Fruit fly (Drosophila melanogaster) whole organism: ENCODE measurements around the gene Or83a.
A peak's percentile ranks its signal among the peaks of the same experiment; 100 is the strongest.

Experiments used
- Dll ChIP-seq: fragments of >200 bp; optimal IDR thresholded peaks from 2 replicates; lab custom pipeline; 2017
- EcR ChIP-seq, 2 experiments: fragments of >200 bp; optimal IDR thresholded peaks; 2 replicates each; lab custom pipeline; 2017; ENCODE audit warnings: missing biosample characterization in 2 of 2, missing genetic modification characterization in 2 of 2, missing genetic modification reagents in 2 of 2
- psq ChIP-seq: fragments of >200 bp; optimal IDR thresholded peaks from 2 replicates; lab custom pipeline; 2017
- usp ChIP-seq: fragments of >200 bp; optimal IDR thresholded peaks from 2 replicates; lab custom pipeline; 2017; ENCODE audit warnings: missing biosample characterization, missing genetic modification characterization, mixed read lengths

DNA sequence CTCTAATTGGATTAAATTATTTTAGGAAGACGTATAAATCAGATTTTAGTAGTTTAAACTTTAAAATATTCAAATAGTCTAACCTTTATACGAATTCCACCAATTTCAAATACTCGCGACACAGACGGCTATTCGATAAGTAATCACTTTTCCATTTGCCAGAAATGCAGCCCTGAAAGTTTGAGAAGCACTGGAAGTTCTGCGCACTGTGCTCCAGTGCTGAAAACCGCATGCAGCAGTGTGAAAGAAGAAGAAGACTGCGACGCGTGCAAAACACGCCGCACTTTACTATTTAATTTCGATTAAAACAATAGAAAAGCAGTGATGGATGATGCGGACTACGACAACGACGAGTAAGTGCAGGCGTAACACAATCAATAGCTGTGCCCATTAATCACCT is 27.4 kb downstream of the Or83a start, which contains the start of gene Polr2F:
- TF ChIP-seq psq = peak; percentile 28
- no peak for TF ChIP-seq EcR (GFP tag; optimal IDR thresholded peaks at IDR 0.05; lab: Kevin White, UChicago)
- TF ChIP-seq usp (GFP tag; lab: Kevin White, UChicago) = no peak
- no peak for TF ChIP-seq Dll (lab: Kevin White, UChicago)
